Worm (Caenorhabditis elegans): Measurements from ENCODE around the gene pole-4.
A peak's percentile ranks its signal among the peaks of the same experiment; 100 is the strongest.

Gene pole-4

ce11 chrII:14938319-14938718, 30.8 kb downstream of the pole-4 start:
- TF ChIP-seq mxl-3 (GFP tag; optimal IDR thresholded peaks at IDR 0.05): no peak
- peak; percentile 94 for TF ChIP-seq fkh-10 (GFP tag; optimal IDR thresholded peaks at IDR 0.05)
- TF ChIP-seq ces-1 (GFP tag; optimal IDR thresholded peaks at IDR 0.05): peak; percentile 92
- TF ChIP-seq ceh-28 (tag; optimal IDR thresholded peaks at IDR 0.05): no peak
- TF ChIP-seq zfp-2 (tag; optimal IDR thresholded peaks at IDR 0.05): no peak
- TF ChIP-seq ctbp-1 (GFP tag; IDR thresholded peaks at IDR 0.05): 0 out of 2 replicates have a peak, but pooled peaks have one; percentile 43
- TF ChIP-seq lin-29 (GFP tag; IDR thresholded peaks at IDR 0.05): no peak

ce11 chrII:14935431-14936071, 33.6 kb downstream of the pole-4 start:
- no peak for TF ChIP-seq daf-12 (tag; optimal IDR thresholded peaks at IDR 0.05)

DNA sequence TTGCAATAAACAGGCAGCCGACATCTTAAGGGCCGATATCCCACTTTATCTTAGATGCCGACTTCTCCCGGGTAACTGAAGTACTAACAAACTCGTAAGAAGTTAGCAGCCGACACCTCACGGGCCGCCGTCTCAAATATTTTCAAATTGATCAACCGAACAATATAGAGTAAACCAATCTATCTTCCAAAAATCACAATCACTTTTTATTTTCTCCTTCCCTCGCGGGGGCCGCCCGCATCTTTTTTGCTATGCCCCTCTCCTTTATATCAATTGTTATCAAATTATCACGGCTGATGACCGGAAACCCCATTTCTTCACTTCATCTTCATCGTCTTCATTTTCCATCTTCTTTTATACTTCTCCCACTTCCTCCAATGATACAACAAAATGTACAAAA, 40.4 kb downstream of the pole-4 start:
- TF ChIP-seq daf-12 (tag; optimal IDR thresholded peaks at IDR 0.05) (no peak), snpc-4 (tag; optimal IDR thresholded peaks at IDR 0.05) (peak; percentile 22)

ce11 chrII:14919148-14919755, 49.9 kb downstream of the pole-4 start, which contains the start of gene pde-3:
Gene pde-3, plus strand, starts transcription at chrII:14919705.
- TF ChIP-seq aha-1 (tag): peak; percentile 63
- no peak for TF ChIP-seq dpl-1 (GFP tag; optimal IDR thresholded peaks at IDR 0.05)

Data from whole organism, L4 larva.